Worm (Caenorhabditis elegans): ENCODE measurements around the gene pigm-1.
A peak's percentile ranks its signal among the peaks of the same experiment; 100 is the strongest.

- TF ChIP-seq unc-62 (GFP tag; optimal IDR thresholded peaks at IDR 0.05) (peak; percentile 3), ztf-11 (tag; optimal IDR thresholded peaks at IDR 0.05) (no peak), pha-4 (tag; optimal IDR thresholded peaks at IDR 0.05) (peak; percentile 64), elt-1 (tag; optimal IDR thresholded peaks at IDR 0.05; ENCODE audit: borderline replicate concordance, insufficient read depth) (no peak), ces-1 (GFP tag; optimal IDR thresholded peaks at IDR 0.05) (peak; percentile 63)
Measured at ce11 chrII:11345570-11346029, 2.6 kb upstream of the pigm-1 start, which contains the start of gene nduf-11.

Measured in whole organism, mixed stage, embryonic.